Worm (Caenorhabditis elegans) whole organism, late embryonic: ENCODE results near the gene cal-1.

ENCODE experiments used
- ama-1 ChIP-seq: fragments of 150-350 bp; optimal IDR thresholded peaks from 2 replicates; lab custom pipeline; 2014
- ceh-14 ChIP-seq: sonication (generic microtip); optimal IDR thresholded peaks from 2 replicates; lab custom pipeline; 2016; ENCODE audit warnings: missing genotype, missing genetic modification characterization, missing compliant biosample characterization
- ceh-19 ChIP-seq: fragments of 200-800 bp; sonication (Bioruptor generic); optimal IDR thresholded peaks from 2 replicates; lab custom pipeline; 2018; ENCODE audit warnings: mild to moderate bottlenecking, missing genetic modification characterization, missing compliant biosample characterization
- ceh-34 ChIP-seq: sonication (generic microtip); optimal IDR thresholded peaks from 2 replicates; lab custom pipeline; 2016; ENCODE audit warnings: mild to moderate bottlenecking, missing genetic modification characterization, missing compliant biosample characterization
- elt-2 ChIP-seq: sonication (generic microtip); optimal IDR thresholded peaks from 2 replicates; lab custom pipeline; 2016; ENCODE audit warnings: missing genetic modification reagents, missing genetic modification characterization, missing compliant biosample characterization
- lin-11 ChIP-seq: fragments of 200-800 bp; sonication (Bioruptor generic); optimal IDR thresholded peaks from 2 replicates; lab custom pipeline; 2018; ENCODE audit warnings: mild to moderate bottlenecking, missing genetic modification characterization, missing compliant biosample characterization
- pat-9 ChIP-seq: fragments of 200-800 bp; sonication (Bioruptor generic); optimal IDR thresholded peaks from 2 replicates; lab custom pipeline; 2018; ENCODE audit warnings: mild to moderate bottlenecking, missing genetic modification characterization, moderate library complexity, missing compliant biosample characterization
- pha-4 ChIP-seq: fragments of 150-350 bp; optimal IDR thresholded peaks from 2 replicates; lab custom pipeline; 2018; ENCODE audit warnings: missing biosample characterization, missing genetic modification reagents, missing genetic modification characterization
- pqm-1 ChIP-seq: sonication (generic microtip); optimal IDR thresholded peaks from 2 replicates; lab custom pipeline; 2016; ENCODE audit warnings: missing genetic modification characterization, missing compliant biosample characterization
- tbx-2 ChIP-seq: sonication (generic microtip); optimal IDR thresholded peaks from 2 replicates; lab custom pipeline; 2016; ENCODE audit warnings: missing genetic modification characterization, missing compliant biosample characterization
- unc-86 ChIP-seq: sonication (generic microtip); optimal IDR thresholded peaks from 2 replicates; lab custom pipeline; 2016; ENCODE audit warnings: missing genetic modification characterization, missing compliant biosample characterization
- zip-5 ChIP-seq: sonication (generic microtip); optimal IDR thresholded peaks from 2 replicates; lab custom pipeline; 2016; ENCODE audit warnings: missing genetic modification characterization, missing compliant biosample characterization

ce11 chrV:12497725-12498263, 19.3 kb downstream of the cal-1 start, which contains the start of the genes W04D2.4 and rbm-25:
- TF ChIP-seq lin-11 (tag; lab: Kevin White, UChicago) = no peak
- TF ChIP-seq ama-1 (lab: Kevin White, UChicago) = no peak
- no peak for TF ChIP-seq ceh-19
- TF ChIP-seq pqm-1 = no peak
- TF ChIP-seq zip-5 (tag; lab: Kevin White, UChicago) = no peak
- TF ChIP-seq tbx-2 (tag; lab: Kevin White, UChicago) = no peak
- no peak for TF ChIP-seq elt-2 (tag; lab: Kevin White, UChicago)
- TF ChIP-seq pat-9 (tag; lab: Kevin White, UChicago) = no peak
- no peak for TF ChIP-seq pha-4 (tag; lab: Kevin White, UChicago)
- no peak for TF ChIP-seq ceh-34 (tag; lab: Kevin White, UChicago)
- no peak for TF ChIP-seq ceh-14
- no peak for TF ChIP-seq unc-86 (tag; lab: Kevin White, UChicago)
